Worm (Caenorhabditis elegans) whole organism, L2 larva: ENCODE data around the gene lin-1.

Experiments
- C34F6.9 ChIP-seq: fragments of 150-350 bp; optimal IDR thresholded peaks from 2 replicates; lab custom pipeline; 2014; ENCODE audit warnings: missing biosample characterization, missing genetic modification characterization
- F13H6.1 ChIP-seq: sonication (generic microtip); optimal IDR thresholded peaks from 2 replicates; lab custom pipeline; 2016; ENCODE audit warnings: missing genetic modification characterization, missing compliant biosample characterization
- R02D3.7 ChIP-seq: fragments of 150-350 bp; optimal IDR thresholded peaks from 2 replicates; lab custom pipeline; 2014; ENCODE audit warnings: missing biosample characterization, missing genetic modification characterization
- Y55F3AM.14 ChIP-seq: fragments of 200-800 bp; sonication (Bioruptor generic); optimal IDR thresholded peaks from 2 replicates; lab custom pipeline; 2018; ENCODE audit warnings: mild to moderate bottlenecking, missing genetic modification characterization, missing compliant biosample characterization
- ZK546.5 ChIP-seq: sonication (generic microtip); optimal IDR thresholded peaks from 2 replicates; lab custom pipeline; 2017; ENCODE audit warnings: missing biosample characterization, missing genetic modification characterization
- alr-1 ChIP-seq: fragments of 150-350 bp; optimal IDR thresholded peaks from 2 replicates; lab custom pipeline; 2014; ENCODE audit warnings: missing biosample characterization, missing genetic modification characterization
- aly-2 ChIP-seq: fragments of 150-350 bp; optimal IDR thresholded peaks from 2 replicates; lab custom pipeline; 2014; ENCODE audit warnings: missing biosample characterization, missing genetic modification characterization
- ama-1 ChIP-seq: fragments of 150-350 bp; optimal IDR thresholded peaks from 2 replicates; lab custom pipeline; 2018; ENCODE audit warnings: inconsistent platforms
- blmp-1 ChIP-seq: sonication (generic microtip); optimal IDR thresholded peaks from 2 replicates; lab custom pipeline; 2017; ENCODE audit warnings: missing genetic modification characterization, mild to moderate bottlenecking, missing compliant biosample characterization, antibody characterized with exemption, moderate library complexity; ENCODE audit not compliant: insufficient read depth
- ceh-16 ChIP-seq: fragments of 150-350 bp; optimal IDR thresholded peaks from 2 replicates; lab custom pipeline; 2014; ENCODE audit warnings: missing biosample characterization, missing genetic modification characterization
- ceh-82 ChIP-seq: fragments of 150-350 bp; optimal IDR thresholded peaks from 2 replicates; lab custom pipeline; 2014; ENCODE audit warnings: missing biosample characterization, missing genetic modification characterization
- crh-2 ChIP-seq: sonication (generic microtip); optimal IDR thresholded peaks from 2 replicates; lab custom pipeline; 2017; ENCODE audit warnings: missing biosample characterization, missing genetic modification characterization
- dmd-4 ChIP-seq: sonication (generic microtip); optimal IDR thresholded peaks from 2 replicates; lab custom pipeline; 2017; ENCODE audit warnings: missing biosample characterization, missing genetic modification characterization
- egl-27 ChIP-seq: sonication (generic microtip); optimal IDR thresholded peaks from 3 replicates; lab custom pipeline; 2017; ENCODE audit warnings: missing biosample characterization, missing genetic modification reagents, missing genetic modification characterization
- elt-1 ChIP-seq: fragments of 150-350 bp; optimal IDR thresholded peaks from 2 replicates; lab custom pipeline; 2014; ENCODE audit warnings: missing biosample characterization, missing genetic modification characterization
- elt-3 ChIP-seq: sonication (generic microtip); optimal IDR thresholded peaks from 2 replicates; lab custom pipeline; 2017; ENCODE audit warnings: missing biosample characterization, missing genetic modification characterization
- fos-1 ChIP-seq: fragments of 150-350 bp; optimal IDR thresholded peaks from 2 replicates; lab custom pipeline; 2014; ENCODE audit warnings: missing biosample characterization, missing genetic modification characterization
- gmeb-1 ChIP-seq: fragments of 150-350 bp; optimal IDR thresholded peaks from 2 replicates; lab custom pipeline; 2014; ENCODE audit warnings: missing biosample characterization, missing genetic modification characterization
- lin-11 ChIP-seq: fragments of 150-350 bp; sonication (generic microtip); optimal IDR thresholded peaks from 2 replicates; lab custom pipeline; 2014; ENCODE audit warnings: missing biosample characterization, missing genetic modification characterization, inconsistent platforms, mixed read lengths
- lin-13 ChIP-seq: fragments of 150-350 bp; optimal IDR thresholded peaks from 2 replicates; lab custom pipeline; 2014; ENCODE audit warnings: missing biosample characterization, missing genetic modification reagents, missing genetic modification characterization
- lin-39 ChIP-seq: fragments of 150-350 bp; optimal IDR thresholded peaks from 2 replicates; lab custom pipeline; 2014; ENCODE audit warnings: missing biosample characterization, missing genetic modification reagents, missing genetic modification characterization
- lsy-2 ChIP-seq, 2 experiments: fragments of 150-350 bp in 1 of 2; sonication (generic microtip) in 1 of 2; optimal IDR thresholded peaks; 2 replicates each; lab custom pipeline; 2014 to 2017; ENCODE audit warnings: missing biosample characterization in 2 of 2, missing genetic modification characterization in 2 of 2
- mab-5 ChIP-seq: fragments of 150-350 bp; optimal IDR thresholded peaks from 2 replicates; lab custom pipeline; 2014; ENCODE audit warnings: missing biosample characterization, missing genetic modification characterization
- mbf-1 ChIP-seq: sonication (generic microtip); optimal IDR thresholded peaks from 2 replicates; lab custom pipeline; 2017; ENCODE audit warnings: missing biosample characterization, missing genetic modification characterization
- mdl-1 ChIP-seq, 2 experiments: fragments of 150-350 bp in 1 of 2; sonication (generic microtip) in 1 of 2; optimal IDR thresholded peaks; 2 replicates each; lab custom pipeline; 2017; ENCODE audit warnings: missing biosample characterization in 2 of 2, missing genetic modification characterization in 2 of 2
- nhr-10 ChIP-seq: sonication (generic microtip); optimal IDR thresholded peaks from 2 replicates; lab custom pipeline; 2017; ENCODE audit warnings: missing biosample characterization, missing genetic modification characterization
- nhr-11 ChIP-seq: fragments of 150-350 bp; optimal IDR thresholded peaks from 2 replicates; lab custom pipeline; 2014; ENCODE audit warnings: missing biosample characterization, missing genetic modification characterization
- nhr-12 ChIP-seq: fragments of 150-350 bp; optimal IDR thresholded peaks from 2 replicates; lab custom pipeline; 2014; ENCODE audit warnings: missing biosample characterization, missing genetic modification characterization
- nhr-129 ChIP-seq: fragments of 150-350 bp; optimal IDR thresholded peaks from 2 replicates; lab custom pipeline; 2014; ENCODE audit warnings: missing biosample characterization, missing genetic modification characterization
- nhr-21 ChIP-seq: fragments of 150-350 bp; optimal IDR thresholded peaks from 2 replicates; lab custom pipeline; 2014; ENCODE audit warnings: missing biosample characterization, missing genetic modification characterization
- nhr-23 ChIP-seq: fragments of 150-350 bp; optimal IDR thresholded peaks from 2 replicates; lab custom pipeline; 2014; ENCODE audit warnings: missing biosample characterization, missing genetic modification reagents, missing genetic modification characterization
- nhr-237 ChIP-seq: fragments of 150-350 bp; optimal IDR thresholded peaks from 2 replicates; lab custom pipeline; 2014; ENCODE audit warnings: missing biosample characterization, missing genetic modification characterization
- nhr-25 ChIP-seq: fragments of 150-350 bp; sonication (generic microtip); optimal IDR thresholded peaks from 3 replicates; lab custom pipeline; 2014; ENCODE audit warnings: missing biosample characterization, missing genetic modification characterization
- nhr-6 ChIP-seq: fragments of 150-350 bp; optimal IDR thresholded peaks from 2 replicates; lab custom pipeline; 2014; ENCODE audit warnings: missing biosample characterization, missing genetic modification characterization
- nhr-77 ChIP-seq: fragments of 150-350 bp; optimal IDR thresholded peaks from 2 replicates; lab custom pipeline; 2014; ENCODE audit warnings: missing biosample characterization, missing genetic modification characterization
- peb-1 ChIP-seq: fragments of 150-350 bp; optimal IDR thresholded peaks from 2 replicates; lab custom pipeline; 2014; ENCODE audit warnings: missing biosample characterization, missing genetic modification characterization
- sem-4 ChIP-seq: fragments of 150-350 bp; optimal IDR thresholded peaks from 2 replicates; lab custom pipeline; 2014; ENCODE audit warnings: missing biosample characterization, missing genetic modification reagents, missing genetic modification characterization
- skn-1 ChIP-seq: sonication (generic microtip); optimal IDR thresholded peaks from 2 replicates; lab custom pipeline; 2017; ENCODE audit warnings: missing biosample characterization, missing genetic modification characterization
- sma-3 ChIP-seq: sonication (generic microtip); optimal IDR thresholded peaks from 2 replicates; lab custom pipeline; 2016; ENCODE audit warnings: missing genetic modification reagents, missing genetic modification characterization, missing compliant biosample characterization
- sma-9 ChIP-seq, 2 experiments: fragments of 150-350 bp in 1 of 2; sonication (generic microtip) in 1 of 2; optimal IDR thresholded peaks; 2 replicates each; lab custom pipeline; 2014 to 2016; ENCODE audit warnings: missing genetic modification characterization in 2 of 2, mild to moderate bottlenecking in 1 of 2, missing biosample characterization in 1 of 2, missing compliant biosample characterization in 1 of 2, missing genetic modification reagents in 1 of 2, moderate library complexity in 1 of 2
- snpc-4 ChIP-seq: fragments of 150-350 bp; optimal IDR thresholded peaks from 2 replicates; lab custom pipeline; 2014; ENCODE audit warnings: missing biosample characterization, missing genetic modification characterization
- unc-39 ChIP-seq: fragments of 150-350 bp; optimal IDR thresholded peaks from 2 replicates; lab custom pipeline; 2014; ENCODE audit warnings: missing biosample characterization, missing genetic modification characterization
- unc-55 ChIP-seq: fragments of 150-350 bp; sonication (generic microtip); optimal IDR thresholded peaks from 3 replicates; lab custom pipeline; 2014; ENCODE audit warnings: missing biosample characterization, missing genetic modification reagents, missing genetic modification characterization
- unc-62 ChIP-seq: fragments of 150-350 bp; optimal IDR thresholded peaks from 2 replicates; lab custom pipeline; 2014; ENCODE audit warnings: missing biosample characterization, missing genetic modification reagents, missing genetic modification characterization
- zag-1 ChIP-seq: fragments of 150-350 bp; optimal IDR thresholded peaks from 2 replicates; lab custom pipeline; 2014; ENCODE audit warnings: missing biosample characterization, missing genetic modification characterization
- ztf-1 ChIP-seq: fragments of 200-800 bp; sonication (Bioruptor generic); conservative IDR thresholded peaks from 2 replicates; pipeline ENCODE4 v1.3.6; 2022; ENCODE audit warnings: missing genetic modification characterization, missing compliant biosample characterization
- ztf-11 ChIP-seq: sonication (generic microtip); optimal IDR thresholded peaks from 2 replicates; lab custom pipeline; 2017; ENCODE audit warnings: missing biosample characterization, missing genetic modification characterization
- ztf-4 ChIP-seq: fragments of 150-350 bp; optimal IDR thresholded peaks from 2 replicates; lab custom pipeline; 2014; ENCODE audit warnings: missing biosample characterization, missing genetic modification characterization

lin-1 gene

DNA sequence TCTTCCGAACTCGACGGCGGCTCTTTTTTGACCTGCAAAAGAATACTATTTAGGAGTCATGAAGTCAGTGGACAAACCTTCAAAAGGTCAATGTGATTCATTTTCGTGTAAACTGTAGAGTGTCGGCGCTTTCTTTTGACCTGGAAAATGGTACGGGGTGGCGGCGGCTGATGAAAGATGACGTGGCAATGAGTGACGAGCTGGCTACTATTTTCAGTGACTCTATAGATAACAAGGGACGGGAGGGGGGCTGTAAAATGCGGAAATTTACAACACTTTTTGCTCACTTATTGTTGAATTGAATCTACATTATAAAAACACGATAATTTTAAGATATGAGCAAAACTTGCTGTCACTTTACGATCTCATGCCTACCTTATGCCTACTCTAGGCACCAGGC lies at the start of gene lin-1:
lin-1 (minus strand) TSS at position 101 of the 400 bp plus-strand sequence.
- TF ChIP-seq zag-1 (tag; lab: Kevin White, UChicago) (no peak), lin-11 (tag; lab: Kevin White, UChicago) (no peak), ceh-82 (tag; lab: Kevin White, UChicago) (no peak), mab-5 (tag; lab: Kevin White, UChicago) (no peak), nhr-10 (no peak)

DNA sequence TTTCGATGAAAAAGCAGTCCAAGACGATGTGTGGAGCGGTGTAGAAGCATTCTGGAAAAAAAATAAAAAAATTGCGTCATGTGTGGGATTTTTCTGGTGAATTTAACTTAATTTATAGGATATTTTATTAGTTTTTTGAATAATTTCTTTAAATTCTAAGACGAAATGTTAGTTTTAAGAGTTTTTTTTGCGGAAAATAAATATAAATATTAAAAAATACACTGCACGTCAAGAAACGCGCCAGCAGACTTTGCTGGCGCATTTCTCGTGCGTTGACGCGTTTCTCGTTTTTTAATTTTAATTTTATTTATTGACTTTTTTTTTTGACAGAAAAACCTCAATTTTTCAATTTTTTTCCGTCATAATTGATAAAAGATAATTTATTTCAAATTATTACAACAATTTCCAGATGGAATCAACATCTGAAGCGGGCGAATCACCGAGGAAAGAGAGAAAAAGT lies 48.8 kb upstream of the lin-1 start, which contains the start of the genes ppgn-1 and tftc-1:
ppgn-1 (minus strand) TSS at position 51 of the 460 bp plus-strand sequence.
tftc-1 (plus strand) TSS at position 410 of the 460 bp plus-strand sequence.
- no peak for TF ChIP-seq skn-1
- no peak for TF ChIP-seq unc-62 (GFP tag; lab: Kevin White, UChicago)
- peak; percentile 8 for TF ChIP-seq dmd-4 (tag; lab: Kevin White, UChicago)
- TF ChIP-seq ztf-1 = no peak
- TF ChIP-seq nhr-237 (tag; lab: Kevin White, UChicago) = no peak
- TF ChIP-seq mdl-1 (tag; optimal IDR thresholded peaks at IDR 0.05; lab: Kevin White, UChicago) = no peak
- no peak for TF ChIP-seq mbf-1
- no peak for TF ChIP-seq sem-4 (tag; lab: Kevin White, UChicago)
- TF ChIP-seq lsy-2 (tag; optimal IDR thresholded peaks at IDR 0.05; lab: Kevin White, UChicago) = peak; percentile 72 to 84
- TF ChIP-seq nhr-77 = no peak
- peak; percentile 61 for TF ChIP-seq unc-55
- peak; percentile 55 for TF ChIP-seq lin-13 (GFP tag; lab: Kevin White, UChicago)
- TF ChIP-seq ztf-4 = no peak
- TF ChIP-seq nhr-10 = no peak
- TF ChIP-seq elt-1 (tag; lab: Kevin White, UChicago) = no peak
- TF ChIP-seq gmeb-1 (tag; lab: Kevin White, UChicago) = peak; percentile 72
- TF ChIP-seq lin-39 (tag; lab: Kevin White, UChicago) = no peak
- peak; percentile 31 for TF ChIP-seq nhr-25 (tag; lab: Kevin White, UChicago)
- no peak for TF ChIP-seq zag-1 (tag; lab: Kevin White, UChicago)
- no peak for TF ChIP-seq unc-39 (tag; lab: Kevin White, UChicago)
- no peak for TF ChIP-seq blmp-1
- TF ChIP-seq C34F6.9 (tag; lab: Kevin White, UChicago) = peak; percentile 49
- TF ChIP-seq aly-2 (tag; lab: Kevin White, UChicago) = no peak
- no peak for TF ChIP-seq ZK546.5 (tag; lab: Kevin White, UChicago)
- TF ChIP-seq mab-5 (tag; lab: Kevin White, UChicago) = no peak
- peak; percentile 38 for TF ChIP-seq F13H6.1 (tag; lab: Kevin White, UChicago)
- TF ChIP-seq crh-2 (tag; lab: Kevin White, UChicago) = peak; percentile 35
- TF ChIP-seq sma-3 = peak; percentile 47
- no peak for TF ChIP-seq nhr-12 (tag; lab: Kevin White, UChicago)
- no peak for TF ChIP-seq sma-9 (GFP tag; optimal IDR thresholded peaks at IDR 0.05; lab: Kevin White, UChicago)
- TF ChIP-seq sma-9 (tag; optimal IDR thresholded peaks at IDR 0.05; lab: Kevin White, UChicago) = no peak
- TF ChIP-seq Y55F3AM.14 (GFP tag; lab: Kevin White, UChicago) = no peak
- peak; percentile 29 for TF ChIP-seq snpc-4 (tag; lab: Kevin White, UChicago)
- TF ChIP-seq alr-1 (tag; lab: Kevin White, UChicago) = no peak
- TF ChIP-seq fos-1 (tag; lab: Kevin White, UChicago) = no peak
- TF ChIP-seq ceh-16 (tag; lab: Kevin White, UChicago) = no peak
- no peak for TF ChIP-seq nhr-6
- TF ChIP-seq elt-3 (tag; lab: Kevin White, UChicago) = no peak
- no peak for TF ChIP-seq peb-1 (tag; lab: Kevin White, UChicago)
- TF ChIP-seq nhr-23 (tag; lab: Kevin White, UChicago) = no peak
- no peak for TF ChIP-seq R02D3.7 (tag; lab: Kevin White, UChicago)
- TF ChIP-seq egl-27 (tag; lab: Kevin White, UChicago) = no peak
- TF ChIP-seq nhr-21 = no peak
- no peak for TF ChIP-seq ztf-11 (tag; lab: Kevin White, UChicago)
- TF ChIP-seq nhr-129 (tag; lab: Kevin White, UChicago) = no peak
- no peak for TF ChIP-seq nhr-11 (tag; lab: Kevin White, UChicago)
- no peak for TF ChIP-seq lin-11 (tag; lab: Kevin White, UChicago)
- no peak for TF ChIP-seq ama-1 (lab: Kevin White, UChicago)
- no peak for TF ChIP-seq ceh-82 (tag; lab: Kevin White, UChicago)
- TF ChIP-seq, all 48 proteins: peak for 11
